Fruit fly (Drosophila melanogaster) whole organism, adult: ENCODE data around the gene Ifrd1.

Source experiments
- CG11617 ChIP-seq: fragments of 200-800 bp; sonication (Bioruptor generic); optimal IDR thresholded peaks from 2 replicates; lab custom pipeline; 2017; ENCODE audit warnings: mild to moderate bottlenecking, missing biosample characterization, missing genetic modification reagents, missing genetic modification characterization
- CG12768 ChIP-seq: fragments of 200-800 bp; sonication (Bioruptor generic); optimal IDR thresholded peaks from 2 replicates; lab custom pipeline; 2017; ENCODE audit warnings: missing biosample characterization, missing genetic modification characterization, mild to moderate bottlenecking, moderate library complexity, missing genetic modification reagents
- CG14711 ChIP-seq: fragments of 200-800 bp; sonication (Bioruptor generic); optimal IDR thresholded peaks from 2 replicates; lab custom pipeline; 2018; ENCODE audit warnings: missing biosample characterization, mild to moderate bottlenecking, missing genetic modification characterization, moderate library complexity
- CG1620 ChIP-seq: fragments of 200-800 bp; sonication (Bioruptor generic); optimal IDR thresholded peaks from 2 replicates; lab custom pipeline; 2016; ENCODE audit warnings: missing biosample characterization, missing genetic modification characterization
- CG33017 ChIP-seq: fragments of 200-800 bp; sonication (Bioruptor generic); optimal IDR thresholded peaks from 2 replicates; lab custom pipeline; 2018; ENCODE audit warnings: missing biosample characterization, mild to moderate bottlenecking, missing genetic modification characterization, moderate library complexity
- CG5204 ChIP-seq: fragments of 200-800 bp; sonication (Bioruptor generic); optimal IDR thresholded peaks from 2 replicates; lab custom pipeline; 2016; ENCODE audit warnings: missing biosample characterization, missing genetic modification characterization
- CG7045 ChIP-seq: fragments of 200-800 bp; sonication (Bioruptor generic); optimal IDR thresholded peaks from 2 replicates; lab custom pipeline; 2017; ENCODE audit warnings: missing biosample characterization, mild to moderate bottlenecking, missing genetic modification characterization
- CG7101 ChIP-seq: fragments of 200-800 bp; sonication (Bioruptor generic); optimal IDR thresholded peaks from 2 replicates; lab custom pipeline; 2018; ENCODE audit warnings: missing biosample characterization, mild to moderate bottlenecking, missing genetic modification characterization, moderate library complexity
- Clk ChIP-seq: fragments of 200-800 bp; sonication (Bioruptor generic); optimal IDR thresholded peaks from 2 replicates; lab custom pipeline; 2017; ENCODE audit warnings: missing biosample characterization, missing genetic modification characterization
- Crg-1 ChIP-seq: fragments of 200-800 bp; sonication (Bioruptor generic); optimal IDR thresholded peaks from 2 replicates; lab custom pipeline; 2016; ENCODE audit warnings: missing biosample characterization, missing genetic modification characterization
- Hr96 ChIP-seq: fragments of 200-800 bp; sonication (Bioruptor generic); optimal IDR thresholded peaks from 2 replicates; lab custom pipeline; 2016; ENCODE audit warnings: missing biosample characterization, missing genetic modification characterization
- Mnt ChIP-seq: fragments of 200-800 bp; sonication (Bioruptor generic); optimal IDR thresholded peaks from 2 replicates; lab custom pipeline; 2016; ENCODE audit warnings: missing biosample characterization, mild to moderate bottlenecking, missing genetic modification characterization
- bab1 ChIP-seq: fragments of 200-800 bp; sonication (Bioruptor generic); optimal IDR thresholded peaks from 3 replicates; lab custom pipeline; 2019; ENCODE audit warnings: missing biosample characterization, mild to moderate bottlenecking, missing genetic modification characterization, moderate library complexity
- cic ChIP-seq: fragments of 200-800 bp; sonication (Bioruptor generic); optimal IDR thresholded peaks from 2 replicates; lab custom pipeline; 2017; ENCODE audit warnings: missing biosample characterization, mild to moderate bottlenecking, missing genetic modification characterization, moderate library complexity
- cnc ChIP-seq, 2 experiments: fragments of >200 bp; optimal IDR thresholded peaks; 2 replicates each; lab custom pipeline; 2017
- kay ChIP-seq: fragments of 200-800 bp; sonication (Bioruptor generic); peaks from one replicate; lab custom pipeline; 2016; ENCODE audit warnings: missing biosample characterization, missing genetic modification characterization, borderline replicate concordance
- ovo ChIP-seq: fragments of 200-800 bp; sonication (Bioruptor generic); optimal IDR thresholded peaks from 2 replicates; lab custom pipeline; 2016; ENCODE audit warnings: missing biosample characterization, missing genetic modification characterization
- pad ChIP-seq: fragments of 200-800 bp; sonication (Bioruptor generic); optimal IDR thresholded peaks from 3 replicates; lab custom pipeline; 2017; ENCODE audit warnings: missing biosample characterization, missing genetic modification characterization, mild to moderate bottlenecking, moderate library complexity, missing genetic modification reagents
- tj ChIP-seq: fragments of 200-800 bp; sonication (Bioruptor generic); optimal IDR thresholded peaks from 3 replicates; lab custom pipeline; 2017; ENCODE audit warnings: missing biosample characterization, mild to moderate bottlenecking, missing genetic modification characterization, moderate library complexity
- toe ChIP-seq: fragments of 200-800 bp; sonication (Bioruptor generic); optimal IDR thresholded peaks from 2 replicates; lab custom pipeline; 2016; ENCODE audit warnings: missing biosample characterization, missing genetic modification characterization

The Ifrd1 gene

dm6 chr2L:2856960-2857584, 17.2 kb downstream of the Ifrd1 start, which contains the start of gene CG2991:
TSS of gene CG2991 (plus strand) at chr2L:2857164.
- TF ChIP-seq CG7101 (peak; percentile 55), Crg-1 (peak; percentile 15), cnc (optimal IDR thresholded peaks at IDR 0.05; lab: Kevin White, UChicago) (no peak), ovo (GFP tag; lab: Kevin White, UChicago) (no peak), CG1620 (GFP tag; lab: Kevin White, UChicago) (peak; percentile 58), tj (GFP tag; lab: Kevin White, UChicago) (no peak), toe (GFP tag; lab: Kevin White, UChicago) (no peak), Mnt (GFP tag; lab: Kevin White, UChicago) (peak; percentile 61), cic (GFP tag; lab: Kevin White, UChicago) (peak; percentile 60), CG14711 (tag; lab: Kevin White, UChicago) (peak; percentile 46), CG11617 (GFP tag; lab: Kevin White, UChicago) (no peak), Clk (GFP tag; lab: Kevin White, UChicago) (no peak), bab1 (GFP tag; lab: Kevin White, UChicago) (peak; percentile 77), kay (no peak), CG5204 (GFP tag; lab: Kevin White, UChicago) (no peak), CG12768 (GFP tag; lab: Kevin White, UChicago) (peak; percentile 14)

dm6 chr2L:2855773-2856615, 18.3 kb downstream of the Ifrd1 start, which contains the start of the genes CG3104 and RpS21:
TSS of gene CG3104 (minus strand) at chr2L:2855778.
TSS of gene RpS21 (plus strand) at chr2L:2856070.
- peak; percentile 88 for TF ChIP-seq CG7101
- TF ChIP-seq CG33017 (tag; lab: Kevin White, UChicago): peak; percentile 53
- TF ChIP-seq CG1620 (GFP tag; lab: Kevin White, UChicago): peak; percentile 96
- peak; percentile 88 for TF ChIP-seq ovo (GFP tag; lab: Kevin White, UChicago)
- peak; percentile 65 for TF ChIP-seq cic (GFP tag; lab: Kevin White, UChicago)
- TF ChIP-seq Clk (GFP tag; lab: Kevin White, UChicago): peak; percentile 69
- peak; percentile 90 for TF ChIP-seq Hr96
- TF ChIP-seq bab1 (GFP tag; lab: Kevin White, UChicago): peak; percentile 73
- no peak for TF ChIP-seq kay
- TF ChIP-seq pad: peak; percentile 83
- peak; percentile 83 for TF ChIP-seq CG7045 (GFP tag; lab: Kevin White, UChicago)
- peak; percentile 75 for TF ChIP-seq CG12768 (GFP tag; lab: Kevin White, UChicago)
- TF ChIP-seq cnc (optimal IDR thresholded peaks at IDR 0.05; lab: Kevin White, UChicago): no peak
- peak; percentile 75 for TF ChIP-seq CG5204 (GFP tag; lab: Kevin White, UChicago)
- TF ChIP-seq CG11617 (GFP tag; lab: Kevin White, UChicago): peak; percentile 92
- TF ChIP-seq toe (GFP tag; lab: Kevin White, UChicago): peak; percentile 83
- TF ChIP-seq Crg-1: peak; percentile 91
- peak; percentile 95 for TF ChIP-seq Mnt (GFP tag; lab: Kevin White, UChicago)
- peak; percentile 65 for TF ChIP-seq tj (GFP tag; lab: Kevin White, UChicago)
- peak; percentile 60 for TF ChIP-seq CG14711 (tag; lab: Kevin White, UChicago)

dm6 chr2L:2855204-2855768, 19.0 kb downstream of the Ifrd1 start:
- TF ChIP-seq ovo (GFP tag; lab: Kevin White, UChicago) (no peak), Hr96 (no peak)

dm6 chr2L:2851589-2851988, 22.7 kb downstream of the Ifrd1 start:
- TF ChIP-seq kay (no peak), CG12768 (GFP tag; lab: Kevin White, UChicago) (peak; percentile 45)

- TF ChIP-seq Mnt (GFP tag; lab: Kevin White, UChicago): no peak
- no peak for TF ChIP-seq ovo (GFP tag; lab: Kevin White, UChicago)
- no peak for TF ChIP-seq CG12768 (GFP tag; lab: Kevin White, UChicago)
- no peak for TF ChIP-seq CG11617 (GFP tag; lab: Kevin White, UChicago)
- no peak for TF ChIP-seq cic (GFP tag; lab: Kevin White, UChicago)
- no peak for TF ChIP-seq bab1 (GFP tag; lab: Kevin White, UChicago)
- no peak for TF ChIP-seq Crg-1
- no peak for TF ChIP-seq CG14711 (tag; lab: Kevin White, UChicago)
- TF ChIP-seq toe (GFP tag; lab: Kevin White, UChicago): no peak
- no peak for TF ChIP-seq CG1620 (GFP tag; lab: Kevin White, UChicago)
- TF ChIP-seq pad: no peak
- TF ChIP-seq CG33017 (tag; lab: Kevin White, UChicago): no peak
- no peak for TF ChIP-seq CG7045 (GFP tag; lab: Kevin White, UChicago)
- no peak for TF ChIP-seq CG5204 (GFP tag; lab: Kevin White, UChicago)
- TF ChIP-seq Hr96: no peak
- no peak for TF ChIP-seq Clk (GFP tag; lab: Kevin White, UChicago)
- no peak for TF ChIP-seq cnc (optimal IDR thresholded peaks at IDR 0.05; lab: Kevin White, UChicago)
- no peak for TF ChIP-seq kay
- TF ChIP-seq tj (GFP tag; lab: Kevin White, UChicago): no peak
Measured at dm6 chr2L:2847112-2847682, 27.1 kb downstream of the Ifrd1 start, which contains the start of the genes CG3117 and CG2983. TSS of gene CG3117 (minus strand) at chr2L:2847212. TSS of gene CG2983 (plus strand) at chr2L:2847632.
